Worm (Caenorhabditis elegans) whole organism, midembryonic: ENCODE measurements around the gene C05C9.1.

Experiments used
- flt-1 ChIP-seq: fragments of 200-800 bp; sonication (Bioruptor generic); IDR thresholded peaks from 2 replicates; pipeline ENCODE4 v1.3.6; 2022; ENCODE audit warnings: missing genetic modification characterization, missing compliant biosample characterization
- klf-2 ChIP-seq: fragments of 200-800 bp; sonication (Bioruptor generic); conservative IDR thresholded peaks from 2 replicates; pipeline ENCODE4 v1.3.6; 2022; ENCODE audit warnings: missing genetic modification reagents, missing genetic modification characterization, missing compliant biosample characterization
- med-1 ChIP-seq: sonication (generic microtip); optimal IDR thresholded peaks from 2 replicates; lab custom pipeline; 2017; ENCODE audit warnings: missing genetic modification characterization, mild to moderate bottlenecking, missing compliant biosample characterization, antibody characterized with exemption, missing genetic modification reagents; ENCODE audit not compliant: insufficient read depth
- tab-1 ChIP-seq: fragments of 200-800 bp; sonication (Bioruptor generic); IDR thresholded peaks from 2 replicates; pipeline ENCODE4 v1.3.6; 2022; ENCODE audit warnings: missing genetic modification characterization, missing compliant biosample characterization
- ztf-23 ChIP-seq: fragments of 200-800 bp; sonication (Bioruptor generic); IDR thresholded peaks from 2 replicates; pipeline ENCODE4 v1.3.6; 2022; ENCODE audit warnings: missing genetic modification reagents, missing genetic modification characterization, missing compliant biosample characterization

DNA sequence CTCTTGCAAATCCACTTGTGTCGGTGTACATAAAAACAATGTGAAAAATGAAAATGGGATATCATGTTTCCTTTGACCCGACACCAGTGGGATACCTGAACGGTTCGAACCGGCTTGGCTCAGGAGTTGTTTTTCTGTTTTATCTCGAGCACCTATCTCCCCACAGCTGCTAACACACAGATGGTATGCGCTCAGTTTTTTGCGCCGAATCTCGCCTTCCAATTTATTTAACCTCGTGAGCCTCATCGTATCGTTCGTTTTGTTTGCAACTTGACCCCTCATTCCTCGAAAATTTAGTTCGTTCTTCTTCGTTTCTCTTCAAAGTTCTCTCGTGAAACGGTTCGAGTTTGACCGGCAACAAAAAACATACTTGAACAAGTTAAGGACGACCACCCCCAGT lies at the start of gene C05C9.1:
- no peak for TF ChIP-seq klf-2 (GFP tag; lab: Robert Waterston, UW)
- TF ChIP-seq med-1 (GFP tag; lab: Kevin White, UChicago), result no peak
- TF ChIP-seq tab-1 (GFP tag; lab: Robert Waterston, UW), result no peak
- no peak for TF ChIP-seq ztf-23 (GFP tag; lab: Robert Waterston, UW)
- no peak for TF ChIP-seq flt-1 (GFP tag; lab: Robert Waterston, UW)
